Worm (Caenorhabditis elegans) whole organism, L4/young adult: Measurements from ENCODE around the gene Y54F10AM.11.

ENCODE experiments used
- W03F9.2 ChIP-seq: fragments of 150-350 bp; optimal IDR thresholded peaks from 2 replicates; lab custom pipeline; 2014; ENCODE audit warnings: missing biosample characterization, missing genetic modification characterization
- dao-5 ChIP-seq: sonication (generic microtip); optimal IDR thresholded peaks from 2 replicates; lab custom pipeline; 2016; ENCODE audit warnings: missing genotype, missing genetic modification characterization, moderate library complexity, missing compliant biosample characterization
- him-1 ChIP-seq: sonication (generic microtip); optimal IDR thresholded peaks from 2 replicates; lab custom pipeline; 2016; ENCODE audit warnings: missing genotype, missing genetic modification reagents, missing genetic modification characterization, missing compliant biosample characterization

DNA sequence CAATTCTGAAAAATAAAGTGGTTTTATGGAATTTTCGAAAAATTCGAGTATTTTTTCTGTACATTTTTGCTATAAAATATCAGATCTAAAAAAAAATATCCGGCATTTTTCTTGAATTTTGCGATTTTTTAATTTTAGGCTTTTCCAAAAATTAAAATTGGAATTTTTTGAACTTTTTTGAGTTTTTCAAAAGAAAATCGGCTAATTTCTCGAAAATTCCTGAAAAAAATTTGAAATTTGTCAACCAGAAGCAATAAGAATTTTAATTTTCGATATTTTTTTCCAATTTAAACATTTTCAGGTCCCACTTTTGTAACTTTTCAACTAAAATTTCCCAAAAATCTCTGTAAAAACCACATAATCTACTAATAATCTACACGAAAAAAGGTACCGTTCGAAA, 39.9 kb upstream of the Y54F10AM.11 start, which contains the start of gene Y71H2B.11:
- TF ChIP-seq him-1 (tag; lab: Kevin White, UChicago), result no peak
- no peak for TF ChIP-seq W03F9.2 (tag; lab: Kevin White, UChicago)
- TF ChIP-seq dao-5, result no peak
